Fruit fly (Drosophila melanogaster) Kc167 (cell line): ENCODE results near the gene Svil.

Experiments used
- Myc ChIP-seq: fragments of >200 bp; optimal IDR thresholded peaks from 2 replicates; lab custom pipeline; 2017; ENCODE audit warnings: missing external identifiers
- Sin3A ChIP-seq: fragments of >200 bp; optimal IDR thresholded peaks from 2 replicates; lab custom pipeline; 2018; ENCODE audit warnings: missing external identifiers
- h ChIP-seq: fragments of >200 bp; optimal IDR thresholded peaks from 3 replicates; lab custom pipeline; 2018; ENCODE audit warnings: missing external identifiers
- insv ChIP-seq: fragments of >200 bp; optimal IDR thresholded peaks from 3 replicates; lab custom pipeline; 2018; ENCODE audit warnings: missing external identifiers
- psq ChIP-seq: fragments of >200 bp; optimal IDR thresholded peaks from 2 replicates; lab custom pipeline; 2017; ENCODE audit warnings: missing external identifiers
- ttk ChIP-seq: sonication (Bioruptor generic); optimal IDR thresholded peaks from 2 replicates; lab custom pipeline; 2017; ENCODE audit warnings: missing external identifiers

The Svil gene

dm6 chr3L:2466411-2467015, 89.1 kb downstream of the Svil start:
- TF ChIP-seq Myc (lab: Kevin White, UChicago) (no peak), ttk (no peak), Sin3A (lab: Kevin White, UChicago) (no peak), insv (lab: Kevin White, UChicago) (no peak), h (lab: Kevin White, UChicago) (no peak), psq (lab: Kevin White, UChicago) (no peak)

DNA sequence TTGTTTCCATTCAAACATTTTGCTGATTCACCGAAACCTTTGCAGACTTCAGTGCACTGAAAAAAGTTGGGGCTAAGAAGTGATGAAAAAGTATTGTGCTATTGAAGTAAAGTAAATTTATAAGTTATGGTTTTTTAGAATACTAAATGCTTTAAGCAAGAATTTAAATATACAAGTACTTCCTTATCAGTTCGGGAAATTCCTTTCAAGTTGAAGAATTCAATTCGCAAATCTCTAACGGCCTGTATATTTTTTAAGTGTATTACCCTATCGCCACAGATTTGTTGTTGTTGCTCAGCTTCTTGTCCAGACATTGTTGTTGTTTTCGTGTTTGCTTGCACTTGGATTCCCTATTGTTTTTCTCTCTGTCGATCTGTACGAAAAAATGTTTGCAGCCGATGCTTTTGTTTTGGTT, 90.0 kb downstream of the Svil start:
- TF ChIP-seq ttk: no peak
- TF ChIP-seq insv (lab: Kevin White, UChicago): no peak
- no peak for TF ChIP-seq h (lab: Kevin White, UChicago)
- no peak for TF ChIP-seq Myc (lab: Kevin White, UChicago)
- no peak for TF ChIP-seq Sin3A (lab: Kevin White, UChicago)
- no peak for TF ChIP-seq psq (lab: Kevin White, UChicago)

DNA sequence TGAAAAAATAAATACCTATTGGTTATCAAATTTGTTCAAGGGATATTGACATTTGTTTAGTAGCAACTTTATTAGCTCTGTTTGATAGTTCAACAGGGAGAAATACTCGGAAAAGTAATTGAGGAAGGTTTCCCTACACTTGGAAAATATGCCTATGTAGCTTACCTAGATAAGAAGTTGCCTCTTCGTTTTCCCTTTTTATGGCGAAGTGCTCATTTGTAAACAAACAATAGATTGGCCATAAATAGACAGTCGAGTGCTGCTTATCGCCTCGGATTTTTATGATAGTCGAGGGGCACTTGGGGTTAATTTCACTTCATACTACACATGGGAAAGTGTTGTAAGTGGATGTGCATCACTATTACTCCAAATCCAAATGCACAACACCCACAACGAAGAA, 91.1 kb downstream of the Svil start:
- TF ChIP-seq Sin3A (lab: Kevin White, UChicago) (no peak), ttk (no peak)

DNA sequence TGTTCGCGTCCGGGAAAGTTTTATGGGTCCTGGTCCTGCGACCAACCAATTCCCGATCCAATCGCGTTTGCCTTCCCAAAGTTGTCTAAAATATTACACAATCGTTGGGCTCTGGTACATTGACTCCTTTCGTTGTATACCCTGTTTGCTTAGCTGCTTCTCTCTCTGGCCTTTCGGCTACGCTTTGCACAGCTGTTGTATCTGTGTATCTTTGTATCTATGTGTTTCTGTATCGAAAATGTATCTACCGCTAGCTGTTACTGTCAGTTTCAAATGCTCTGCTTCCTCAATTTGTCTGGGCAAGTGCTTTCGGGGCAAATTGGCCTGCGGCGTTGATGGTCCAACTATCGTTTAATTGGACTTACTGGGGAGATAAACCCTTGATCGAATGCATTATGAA, 92.2 kb downstream of the Svil start:
- TF ChIP-seq ttk: no peak
- no peak for TF ChIP-seq h (lab: Kevin White, UChicago)
- no peak for TF ChIP-seq Sin3A (lab: Kevin White, UChicago)

DNA sequence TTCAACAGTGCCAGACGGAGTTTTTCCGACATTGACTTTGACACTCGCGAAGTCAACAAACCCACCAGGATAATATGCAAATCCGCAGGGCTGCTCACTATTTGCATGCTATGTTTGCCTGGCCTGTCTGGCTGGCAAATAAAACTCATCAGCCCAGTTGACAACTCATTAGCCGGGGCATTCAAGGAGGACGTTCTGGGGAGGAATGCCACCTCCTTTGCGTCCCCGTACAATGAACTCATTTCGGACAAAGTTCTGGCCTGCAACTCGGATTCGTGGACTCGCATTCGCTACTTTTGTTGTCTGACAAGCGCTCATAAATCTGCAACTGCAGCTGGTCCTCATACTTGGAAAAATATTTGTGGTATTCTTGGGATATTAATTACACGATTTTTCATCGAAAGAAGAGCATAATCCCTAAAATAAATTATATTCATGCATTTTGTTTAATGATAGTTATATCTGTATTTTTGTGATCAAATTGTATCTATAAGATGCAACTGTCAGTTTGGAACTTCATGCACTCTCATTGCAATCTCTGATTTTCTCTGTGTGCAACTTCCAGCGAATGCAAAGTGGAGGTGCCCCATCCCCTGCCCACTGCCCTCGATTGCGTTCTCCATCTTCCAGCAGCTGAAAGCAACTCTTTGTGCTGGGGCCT, 93.4 kb downstream of the Svil start:
- TF ChIP-seq ttk (no peak), Sin3A (lab: Kevin White, UChicago) (no peak)

DNA sequence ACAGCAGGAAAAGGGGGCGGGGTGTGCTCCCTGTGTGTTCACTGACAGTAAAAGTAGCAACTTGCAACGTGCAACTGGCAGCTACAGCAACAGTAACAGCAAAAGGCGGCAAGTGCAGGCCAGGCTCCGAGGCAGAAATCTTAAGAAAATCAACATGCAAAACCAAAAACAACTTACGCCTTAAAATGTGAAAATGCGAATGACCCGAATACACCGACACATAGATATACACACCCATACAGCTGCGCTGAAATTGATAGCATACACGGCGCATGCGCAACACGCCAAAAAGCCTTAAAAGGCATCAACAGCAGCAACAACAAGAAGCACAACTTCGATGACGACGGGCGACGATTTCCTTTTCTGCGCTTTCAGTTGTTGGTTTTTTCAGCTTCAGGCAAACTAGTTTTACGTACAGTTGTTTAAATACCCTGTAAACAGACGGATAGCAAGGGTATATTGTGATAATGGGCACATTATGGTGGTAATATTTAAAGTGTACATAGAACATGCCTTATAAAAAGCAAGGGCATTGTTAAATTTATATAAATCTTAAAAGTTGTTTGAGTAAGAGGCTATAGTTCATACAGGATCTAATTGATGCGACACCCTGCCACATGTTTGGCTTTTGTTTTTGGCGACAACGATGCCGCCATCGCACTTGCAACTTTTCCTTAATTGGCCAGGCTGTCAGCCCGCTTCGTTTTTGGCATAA, 95.0 kb downstream of the Svil start:
- TF ChIP-seq Sin3A (lab: Kevin White, UChicago) (no peak), Myc (lab: Kevin White, UChicago) (no peak), psq (lab: Kevin White, UChicago) (no peak), h (lab: Kevin White, UChicago) (no peak), insv (lab: Kevin White, UChicago) (no peak)

DNA sequence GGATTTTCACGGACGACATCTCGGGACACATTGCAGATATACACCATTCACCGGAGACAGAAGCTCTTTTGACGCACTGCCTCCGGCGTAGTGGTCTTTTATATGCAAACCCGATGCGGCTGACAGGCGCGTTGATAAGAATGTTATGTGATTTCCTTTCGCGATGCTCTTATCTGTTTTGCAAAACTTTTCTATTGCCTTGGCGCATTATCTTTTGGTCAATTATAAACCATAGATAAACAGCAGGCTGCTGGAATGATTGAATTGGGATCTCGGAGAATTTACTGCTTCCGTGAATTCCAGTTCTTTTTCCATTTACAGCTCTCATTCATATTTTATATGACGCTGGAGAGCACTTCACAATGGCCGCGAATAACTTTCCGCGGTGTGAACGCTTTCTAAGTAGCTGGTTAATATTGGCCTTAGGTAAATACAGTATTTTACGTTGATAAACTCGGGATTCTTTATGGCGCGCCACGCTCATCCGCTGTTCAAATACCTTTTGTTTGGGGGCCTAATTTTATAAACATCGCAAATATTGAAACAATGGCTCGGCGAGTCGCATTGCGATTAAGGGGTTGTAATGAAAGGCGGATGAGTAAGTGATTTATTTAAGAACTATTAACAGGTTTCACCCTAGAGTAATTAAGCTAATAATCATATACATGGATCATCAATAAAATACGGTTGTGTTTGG, 98.3 kb downstream of the Svil start, which contains the start of gene CG16762:
Gene CG16762, minus strand, starts transcription at position 51 of the 697 bp plus-strand sequence.
- TF ChIP-seq Sin3A (lab: Kevin White, UChicago) (no peak), psq (lab: Kevin White, UChicago) (no peak), Myc (lab: Kevin White, UChicago) (no peak), h (lab: Kevin White, UChicago) (no peak), insv (lab: Kevin White, UChicago) (no peak), ttk (no peak)

DNA sequence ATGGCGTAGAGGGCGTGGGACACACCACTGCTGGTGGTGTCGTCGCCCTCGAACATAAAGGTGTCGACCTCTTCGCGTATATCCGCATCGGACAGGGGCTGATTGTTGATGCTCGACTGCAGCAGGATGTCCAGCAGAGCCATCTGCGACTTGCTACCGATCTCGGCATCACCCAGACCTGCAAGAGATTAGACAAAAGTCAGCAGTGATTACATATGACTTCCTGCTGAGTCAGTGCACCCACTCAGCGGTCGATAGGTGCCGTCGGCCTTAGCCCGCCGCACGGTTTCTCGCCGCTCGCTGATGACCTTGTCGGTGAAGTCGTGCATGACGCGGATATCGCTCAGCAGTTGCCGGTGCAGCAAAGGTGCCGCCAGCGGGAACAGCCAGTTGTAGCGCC, 99.5 kb downstream of the Svil start:
- TF ChIP-seq Sin3A (lab: Kevin White, UChicago) (no peak), Myc (lab: Kevin White, UChicago) (no peak), insv (lab: Kevin White, UChicago) (no peak), h (lab: Kevin White, UChicago) (no peak), psq (lab: Kevin White, UChicago) (no peak), ttk (no peak)

dm6 chr3L:2478349-2478959, 101.0 kb downstream of the Svil start, which contains the start of gene Cyp4d20:
Gene Cyp4d20, minus strand, starts transcription at chr3L:2478448.
- no peak for TF ChIP-seq ttk
- TF ChIP-seq insv (lab: Kevin White, UChicago): no peak
- no peak for TF ChIP-seq Sin3A (lab: Kevin White, UChicago)
- no peak for TF ChIP-seq Myc (lab: Kevin White, UChicago)
- no peak for TF ChIP-seq psq (lab: Kevin White, UChicago)
- TF ChIP-seq h (lab: Kevin White, UChicago): no peak

- TF ChIP-seq Myc (lab: Kevin White, UChicago) (no peak), insv (lab: Kevin White, UChicago) (no peak), h (lab: Kevin White, UChicago) (no peak), Sin3A (lab: Kevin White, UChicago) (no peak), psq (lab: Kevin White, UChicago) (no peak), ttk (no peak)
Measured at dm6 chr3L:2479250-2479649, 101.8 kb downstream of the Svil start.

DNA sequence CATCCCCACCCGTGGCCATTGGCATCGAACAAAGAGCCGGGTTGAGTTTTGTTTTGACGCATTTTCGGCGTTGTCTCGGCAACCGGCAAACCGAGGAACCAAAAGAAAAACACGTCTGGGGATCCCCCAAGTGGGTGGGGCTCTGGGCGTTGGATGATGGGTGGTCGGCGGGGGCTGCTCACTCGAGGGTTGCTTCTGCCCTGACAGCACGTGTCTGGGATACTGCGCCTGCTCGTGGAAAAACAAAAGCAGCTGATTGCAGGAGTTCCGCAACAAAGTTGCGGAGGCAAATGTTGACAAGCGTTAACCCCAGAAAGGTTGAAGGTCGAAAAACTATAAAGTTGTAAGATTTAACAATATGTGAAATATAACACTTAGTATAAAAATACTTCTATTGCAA, 103.0 kb downstream of the Svil start:
- no peak for TF ChIP-seq Myc (lab: Kevin White, UChicago)
- TF ChIP-seq h (lab: Kevin White, UChicago): no peak
- TF ChIP-seq psq (lab: Kevin White, UChicago): no peak
- no peak for TF ChIP-seq insv (lab: Kevin White, UChicago)
- no peak for TF ChIP-seq ttk
- no peak for TF ChIP-seq Sin3A (lab: Kevin White, UChicago)
